Fruit fly (Drosophila melanogaster): ENCODE results near the gene CG14624.
A peak's percentile ranks its signal among the peaks of the same experiment; 100 is the strongest.

The CG14624 gene

DNA sequence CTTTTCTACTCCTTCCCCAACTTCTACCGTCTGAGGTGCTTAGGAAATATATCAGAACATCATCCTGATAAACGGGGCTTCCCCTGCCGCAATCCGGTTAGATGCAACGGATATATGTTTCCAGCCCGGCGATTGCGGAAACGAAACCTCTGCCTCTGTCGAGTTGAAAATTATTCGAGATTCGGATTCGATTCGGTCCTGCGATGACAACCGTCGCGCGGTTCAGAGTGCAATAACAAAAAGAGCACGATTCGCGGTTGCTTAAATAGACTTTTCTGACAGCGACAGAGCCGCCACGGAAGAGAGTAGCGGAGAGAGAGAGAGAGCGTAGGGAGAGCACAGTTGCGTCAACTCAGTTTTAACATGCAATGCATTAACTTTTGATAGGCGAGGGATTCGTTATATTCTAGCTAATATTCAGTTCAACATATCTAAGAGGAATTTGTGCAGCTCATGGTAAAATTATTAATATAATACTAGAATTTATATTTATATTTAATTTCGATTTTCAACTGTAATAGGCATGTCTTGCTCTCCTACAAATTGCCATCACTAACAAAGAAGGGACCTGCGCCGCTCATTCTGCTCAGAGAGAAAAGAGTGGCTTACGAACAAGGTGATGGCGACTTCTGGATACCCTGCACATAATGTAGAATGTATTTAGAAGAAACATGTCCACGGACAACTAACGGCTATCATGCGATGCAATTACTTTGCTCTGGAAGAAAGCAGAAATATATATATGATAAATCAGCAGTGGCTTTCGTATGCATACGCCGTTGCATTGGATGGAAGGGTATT, 28.5 kb downstream of the CG14624 start (continued):
- TF ChIP-seq Gsc (GFP tag; IDR thresholded peaks at IDR 0.05), result peak; percentile 51
- peak; percentile 47; the same call in 1 of the 2 replicates for TF ChIP-seq klu (GFP tag; IDR thresholded peaks at IDR 0.05)
- TF ChIP-seq CG6272 (GFP tag; IDR thresholded peaks at IDR 0.05), result peak; percentile 68
- no peak for TF ChIP-seq cato (GFP tag; optimal IDR thresholded peaks at IDR 0.05; ENCODE audit: borderline replicate concordance)
- no peak; the same call in 2 of the 3 replicates for TF ChIP-seq CG16813 (GFP tag; IDR thresholded peaks at IDR 0.05; ENCODE audit: partially characterized antibody)
- TF ChIP-seq fd64A (GFP tag; optimal IDR thresholded peaks at IDR 0.05), result peak; percentile 68
- peak; percentile 77 for TF ChIP-seq CG15514 (GFP tag; optimal IDR thresholded peaks at IDR 0.05)
- peak; percentile 82 for TF ChIP-seq HLH3B (GFP tag; IDR thresholded peaks at IDR 0.05)
- no peak for TF ChIP-seq ftz-f1 (GFP tag; optimal IDR thresholded peaks at IDR 0.05)
- TF ChIP-seq chinmo (GFP tag; IDR thresholded peaks at IDR 0.05; ENCODE audit: partially characterized antibody), result 0 out of 4 replicates have a peak, but pooled peaks have one; percentile 55
- TF ChIP-seq Hey (tag; optimal IDR thresholded peaks at IDR 0.05), result no peak
- TF ChIP-seq slbo (GFP tag; IDR thresholded peaks at IDR 0.05), result peak; percentile 74
- peak; percentile 97 for TF ChIP-seq Med (GFP tag)
- TF ChIP-seq CG10147 (GFP tag; optimal IDR thresholded peaks at IDR 0.05), result peak; percentile 77
- TF ChIP-seq CG10267 (tag; optimal IDR thresholded peaks at IDR 0.05), result peak; percentile 79
- peak; percentile 62 for TF ChIP-seq Spps (tag; optimal IDR thresholded peaks at IDR 0.05)
- peak; percentile 85 for TF ChIP-seq CG2678 (tag; optimal IDR thresholded peaks at IDR 0.05)
- TF ChIP-seq CG12236 (GFP tag; optimal IDR thresholded peaks at IDR 0.05), result no peak
- peak; percentile 82 for TF ChIP-seq ase (GFP tag; IDR thresholded peaks at IDR 0.05)
- peak; percentile 81 for TF ChIP-seq CG15269 (tag; optimal IDR thresholded peaks at IDR 0.05)
- TF ChIP-seq lab (GFP tag; optimal IDR thresholded peaks at IDR 0.05), result peak; percentile 79
- peak; percentile 31 for TF ChIP-seq CG3065 (GFP tag; optimal IDR thresholded peaks at IDR 0.05)
- TF ChIP-seq tin (GFP tag; optimal IDR thresholded peaks at IDR 0.05), result peak; percentile 63
- peak; percentile 86 for TF ChIP-seq CG12391 (tag; optimal IDR thresholded peaks at IDR 0.05)
- peak; percentile 63 for TF ChIP-seq eyg (GFP tag; optimal IDR thresholded peaks at IDR 0.05)
- TF ChIP-seq Deaf1 (tag; optimal IDR thresholded peaks at IDR 0.05), result peak; percentile 33
- TF ChIP-seq Lhr (GFP tag; optimal IDR thresholded peaks at IDR 0.05), result peak; percentile 48
- no peak for TF ChIP-seq ac (GFP tag; optimal IDR thresholded peaks at IDR 0.05)
- TF ChIP-seq CoRest (tag; optimal IDR thresholded peaks at IDR 0.05), result peak; percentile 83
- TF ChIP-seq z (GFP tag; IDR thresholded peaks at IDR 0.05), result peak; percentile 66; the same call in 2 of the 3 replicates
- peak; percentile 81 for TF ChIP-seq CG17359 (tag; optimal IDR thresholded peaks at IDR 0.05)
- peak; percentile 84 for TF ChIP-seq Sox102F (GFP tag; optimal IDR thresholded peaks at IDR 0.05)
- no peak for TF ChIP-seq prd (optimal IDR thresholded peaks at IDR 0.05)
- TF ChIP-seq prd (GFP tag; IDR thresholded peaks at IDR 0.05), result peak; percentile 90
- TF ChIP-seq nom (GFP tag; optimal IDR thresholded peaks at IDR 0.05), result peak; percentile 6
- peak; percentile 66 for TF ChIP-seq CG33213 (GFP tag; optimal IDR thresholded peaks at IDR 0.05)
- peak; percentile 68 for TF ChIP-seq nau (GFP tag; optimal IDR thresholded peaks at IDR 0.05)
- no peak for TF ChIP-seq h (optimal IDR thresholded peaks at IDR 0.05)
- TF ChIP-seq trem (tag; optimal IDR thresholded peaks at IDR 0.05), result peak; percentile 68
- TF ChIP-seq schlank (tag; optimal IDR thresholded peaks at IDR 0.05), result peak; percentile 39
- TF ChIP-seq CG17802 (tag; optimal IDR thresholded peaks at IDR 0.05), result peak; percentile 67
- TF ChIP-seq D (optimal IDR thresholded peaks at IDR 0.05), result no peak
- TF ChIP-seq D (GFP tag; optimal IDR thresholded peaks at IDR 0.05), result peak; percentile 81
- peak; percentile 55 for TF ChIP-seq CG10543 (GFP tag; optimal IDR thresholded peaks at IDR 0.05)
- TF ChIP-seq run (tag; optimal IDR thresholded peaks at IDR 0.05), result peak; percentile 48
- peak; percentile 83 for TF ChIP-seq CG13424 (tag; optimal IDR thresholded peaks at IDR 0.05)
- TF ChIP-seq CG10321 (GFP tag; IDR thresholded peaks at IDR 0.05), result 0 out of 2 replicates have a peak, but pooled peaks have one; percentile 48
- peak; percentile 53 for TF ChIP-seq CG8089 (GFP tag; optimal IDR thresholded peaks at IDR 0.05)
- TF ChIP-seq Dad (GFP tag; optimal IDR thresholded peaks at IDR 0.05), result peak; percentile 75
